Worm (Caenorhabditis elegans) whole organism, L1 larva: Measurements from ENCODE around the gene Y5H2A.1.
"Not testable (repeated sequence)": the region's sequence is repeated elsewhere in the genome, so short reads cannot be mapped to it uniquely, and the experiment has no call there.

Experiments
- F16B12.6 ChIP-seq: fragments of 150-350 bp; optimal IDR thresholded peaks from 2 replicates; lab custom pipeline; 2014; ENCODE audit warnings: missing biosample characterization, missing genetic modification characterization
- aha-1 ChIP-seq: fragments of 150-350 bp; optimal IDR thresholded peaks from 2 replicates; lab custom pipeline; 2014; ENCODE audit warnings: missing biosample characterization, missing genetic modification characterization
- alr-1 ChIP-seq: fragments of 200-800 bp; sonication (Bioruptor generic); optimal IDR thresholded peaks from 2 replicates; lab custom pipeline; 2018; ENCODE audit warnings: borderline replicate concordance, mild to moderate bottlenecking, missing genetic modification characterization, missing compliant biosample characterization
- blmp-1 ChIP-seq: fragments of 150-350 bp; optimal IDR thresholded peaks from 2 replicates; lab custom pipeline; 2014; ENCODE audit warnings: missing biosample characterization, missing genetic modification characterization
- ceh-63 ChIP-seq: fragments of 200-800 bp; sonication (Bioruptor generic); optimal IDR thresholded peaks from 2 replicates; lab custom pipeline; 2018; ENCODE audit warnings: mild to moderate bottlenecking, missing genetic modification characterization, missing compliant biosample characterization
- ceh-8 ChIP-seq: fragments of 200-800 bp; sonication (Bioruptor generic); optimal IDR thresholded peaks from 2 replicates; lab custom pipeline; 2018; ENCODE audit warnings: mild to moderate bottlenecking, missing genetic modification characterization, moderate library complexity, missing compliant biosample characterization
- ceh-88 ChIP-seq: fragments of 200-800 bp; sonication (Bioruptor generic); IDR thresholded peaks from 2 replicates; pipeline ENCODE4 v1.3.6; 2022; ENCODE audit warnings: missing genetic modification characterization, missing compliant biosample characterization
- dsc-1 ChIP-seq: sonication (generic microtip); optimal IDR thresholded peaks from 2 replicates; lab custom pipeline; 2016; ENCODE audit warnings: mild to moderate bottlenecking, missing genetic modification characterization, missing compliant biosample characterization
- efl-1 ChIP-seq, 4 experiments: fragments of 150-350 bp; optimal IDR thresholded peaks in 3 of 4; peaks in 1 of 4; 1 replicate in 1 of 4; 2 replicates in 3 of 4; lab custom pipeline; 2014; ENCODE audit warnings: missing biosample characterization in 2 of 4, missing genetic modification characterization in 2 of 4, missing genetic modification reagents in 2 of 4
- efl-3 ChIP-seq: fragments of 200-800 bp; sonication (Bioruptor generic); optimal IDR thresholded peaks from 2 replicates; lab custom pipeline; 2018; ENCODE audit warnings: mild to moderate bottlenecking, missing genetic modification characterization, missing compliant biosample characterization
- elt-2 ChIP-seq: sonication (generic microtip); optimal IDR thresholded peaks from 2 replicates; lab custom pipeline; 2016; ENCODE audit warnings: missing genetic modification characterization, mild to moderate bottlenecking, inconsistent platforms, missing compliant biosample characterization, missing genetic modification reagents
- fkh-4 ChIP-seq: sonication (generic microtip); optimal IDR thresholded peaks from 2 replicates; lab custom pipeline; 2016; ENCODE audit warnings: missing compliant biosample characterization, missing genetic modification characterization, borderline replicate concordance
- fkh-8 ChIP-seq: sonication (generic microtip); optimal IDR thresholded peaks from 2 replicates; lab custom pipeline; 2016; ENCODE audit warnings: mild to moderate bottlenecking, missing genetic modification characterization, missing compliant biosample characterization
- fos-1 ChIP-seq: fragments of 150-350 bp; optimal IDR thresholded peaks from 2 replicates; lab custom pipeline; 2014; ENCODE audit warnings: missing biosample characterization, missing genetic modification characterization
- grh-1 ChIP-seq: fragments of 200-800 bp; sonication (Bioruptor generic); IDR thresholded peaks from 2 replicates; pipeline ENCODE4 v1.3.6; 2022; ENCODE audit warnings: missing genetic modification reagents, missing genetic modification characterization, missing compliant biosample characterization
- irx-1 ChIP-seq: sonication (generic microtip); optimal IDR thresholded peaks from 2 replicates; lab custom pipeline; 2016; ENCODE audit warnings: missing genetic modification characterization, missing compliant biosample characterization
- lin-14 ChIP-seq: fragments of 200-800 bp; sonication (Bioruptor generic); optimal IDR thresholded peaks from 2 replicates; lab custom pipeline; 2018; ENCODE audit warnings: mild to moderate bottlenecking, missing genetic modification characterization, moderate library complexity, missing compliant biosample characterization
- lin-39 ChIP-seq: fragments of 150-350 bp; optimal IDR thresholded peaks from 2 replicates; lab custom pipeline; 2014; ENCODE audit warnings: missing biosample characterization, missing genetic modification reagents, missing genetic modification characterization
- lir-3 ChIP-seq: sonication (generic microtip); optimal IDR thresholded peaks from 2 replicates; lab custom pipeline; 2016; ENCODE audit warnings: mild to moderate bottlenecking, missing genetic modification characterization, moderate library complexity, missing compliant biosample characterization; ENCODE audit not compliant: poor library complexity
- lsy-2 ChIP-seq, 2 experiments: fragments of 150-350 bp; optimal IDR thresholded peaks; 2 replicates each; lab custom pipeline; 2014; ENCODE audit warnings: missing biosample characterization in 2 of 2, missing genetic modification characterization in 2 of 2
- mdl-1 ChIP-seq, 2 experiments: fragments of 150-350 bp; optimal IDR thresholded peaks; 2 replicates each; lab custom pipeline; 2014 to 2017; ENCODE audit warnings: missing biosample characterization in 2 of 2, missing genetic modification characterization in 2 of 2, inconsistent platforms in 1 of 2
- nhr-20 ChIP-seq: sonication (generic microtip); optimal IDR thresholded peaks from 2 replicates; lab custom pipeline; 2016; ENCODE audit warnings: mild to moderate bottlenecking, missing genetic modification characterization, missing compliant biosample characterization
- nhr-237 ChIP-seq: fragments of 150-350 bp; optimal IDR thresholded peaks from 2 replicates; lab custom pipeline; 2014; ENCODE audit warnings: missing biosample characterization, missing genetic modification characterization
- nhr-71 ChIP-seq: sonication (generic microtip); optimal IDR thresholded peaks from 2 replicates; lab custom pipeline; 2016; ENCODE audit warnings: mild to moderate bottlenecking, missing genetic modification characterization, moderate library complexity, missing compliant biosample characterization
- pag-3 ChIP-seq: sonication (generic microtip); optimal IDR thresholded peaks from 2 replicates; lab custom pipeline; 2017; ENCODE audit warnings: missing genetic modification characterization, mild to moderate bottlenecking, missing compliant biosample characterization, antibody characterized with exemption, borderline replicate concordance; ENCODE audit not compliant: insufficient read depth
- pax-3 ChIP-seq: fragments of 200-800 bp; sonication (Bioruptor generic); optimal IDR thresholded peaks from 2 replicates; lab custom pipeline; 2018; ENCODE audit warnings: mild to moderate bottlenecking, missing genetic modification characterization, moderate library complexity, missing compliant biosample characterization
- rnt-1 ChIP-seq: sonication (generic microtip); optimal IDR thresholded peaks from 2 replicates; lab custom pipeline; 2016; ENCODE audit warnings: mild to moderate bottlenecking, missing genetic modification characterization, moderate library complexity, missing compliant biosample characterization
- snpc-4 ChIP-seq: fragments of 150-350 bp; optimal IDR thresholded peaks from 2 replicates; lab custom pipeline; 2014; ENCODE audit warnings: missing biosample characterization, missing genetic modification characterization
- sox-4 ChIP-seq: sonication (generic microtip); optimal IDR thresholded peaks from 2 replicates; lab custom pipeline; 2016; ENCODE audit warnings: missing genetic modification characterization, missing compliant biosample characterization
- swsn-7 ChIP-seq: sonication (generic microtip); optimal IDR thresholded peaks from 2 replicates; lab custom pipeline; 2016; ENCODE audit warnings: missing genetic modification characterization, missing compliant biosample characterization
- xbp-1 ChIP-seq: sonication (generic microtip); optimal IDR thresholded peaks from 2 replicates; lab custom pipeline; 2016; ENCODE audit warnings: missing genetic modification characterization, missing compliant biosample characterization
- zag-1 ChIP-seq: fragments of 150-350 bp; optimal IDR thresholded peaks from 2 replicates; lab custom pipeline; 2014; ENCODE audit warnings: missing biosample characterization, missing genetic modification characterization
- ztf-4 ChIP-seq: fragments of 150-350 bp; optimal IDR thresholded peaks from 2 replicates; lab custom pipeline; 2014; ENCODE audit warnings: missing biosample characterization, missing genetic modification characterization

Y5H2A.1 gene

DNA sequence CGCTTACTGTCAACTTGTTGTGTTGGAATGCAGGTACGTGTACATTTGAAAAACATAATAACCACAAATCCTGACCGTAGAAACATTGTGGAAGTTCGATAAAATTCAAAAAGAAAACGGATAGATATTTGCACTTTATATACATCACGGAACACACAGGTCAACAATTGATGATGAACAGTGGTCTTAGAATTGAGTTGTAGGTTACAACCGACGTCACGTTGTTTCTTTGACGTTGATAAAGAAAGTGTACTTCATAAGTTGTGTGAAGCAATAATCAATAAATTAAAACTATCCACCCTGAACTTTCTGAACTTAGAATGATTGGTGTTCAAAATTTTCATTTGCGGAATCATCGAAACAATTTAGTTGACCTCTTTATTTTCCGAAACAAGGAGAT, at the start of gene Y5H2A.1:
Y5H2A.1 (minus strand) TSS at position 101 of the 400 bp plus-strand sequence.
- TF ChIP-seq grh-1 (no peak), dsc-1 (tag; lab: Kevin White, UChicago) (no peak), fos-1 (no peak), swsn-7 (tag; lab: Kevin White, UChicago) (no peak), efl-3 (GFP tag; lab: Kevin White, UChicago) (no peak), elt-2 (tag; lab: Kevin White, UChicago) (no peak), pag-3 (no peak), rnt-1 (no peak), mdl-1 (tag; optimal IDR thresholded peaks at IDR 0.05; lab: Kevin White, UChicago) (no peak), xbp-1 (tag; lab: Kevin White, UChicago) (no peak)
- TF ChIP-seq, all 84 proteins: peak for 0

DNA sequence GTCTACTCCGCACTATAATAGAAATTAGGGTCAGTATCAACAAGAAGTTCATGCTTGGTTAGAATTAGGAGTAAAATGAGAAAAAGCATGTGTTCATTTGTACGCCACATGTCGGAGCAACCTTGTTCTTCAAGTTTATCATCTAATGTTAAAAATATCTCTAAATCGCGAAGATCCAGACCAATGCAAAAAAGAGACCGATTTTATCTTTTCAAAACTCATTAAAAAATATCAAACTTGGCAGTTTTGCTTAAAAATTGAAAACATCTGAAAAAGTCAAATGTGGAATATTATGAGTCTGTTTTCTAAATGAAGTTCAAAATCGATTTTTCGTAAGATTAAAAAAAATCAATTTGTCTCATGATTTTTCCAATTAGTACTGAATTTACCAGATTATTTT, 49.4 kb upstream of the Y5H2A.1 start, which contains the start of gene Y19D10B.6:
Y19D10B.6 (minus strand) TSS at position 101 of the 400 bp plus-strand sequence.
- not testable (repeated sequence) for TF ChIP-seq ceh-88 (GFP tag; lab: Robert Waterston, UW); nhr-237 (tag; lab: Kevin White, UChicago); efl-3 (GFP tag; lab: Kevin White, UChicago)

DNA sequence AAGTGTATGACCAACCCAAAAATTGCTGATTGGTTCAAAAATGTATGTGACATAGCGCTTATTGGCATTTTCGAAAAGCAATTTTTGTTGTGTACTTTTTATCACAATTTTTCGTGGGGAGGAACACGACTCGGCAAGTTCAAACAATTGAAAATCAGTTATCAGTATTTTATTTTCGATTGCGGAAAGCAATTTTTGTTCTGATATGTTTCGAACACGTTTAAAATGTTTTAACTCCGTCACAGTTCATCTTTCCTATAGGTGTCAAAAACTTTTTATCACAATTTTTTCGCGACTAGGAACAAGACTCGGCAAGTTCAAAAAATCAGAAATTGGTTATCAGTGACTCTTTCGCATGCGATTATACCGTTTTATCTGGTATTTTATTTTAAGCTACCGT, 36.6 kb upstream of the Y5H2A.1 start:
- TF ChIP-seq blmp-1 (tag; lab: Kevin White, UChicago): no peak
- TF ChIP-seq fkh-4: no peak
- TF ChIP-seq snpc-4: no peak
- TF ChIP-seq elt-2 (tag; lab: Kevin White, UChicago): peak; percentile 29
- TF ChIP-seq alr-1: no peak
- no peak for TF ChIP-seq lin-14 (GFP tag; lab: Kevin White, UChicago)

DNA sequence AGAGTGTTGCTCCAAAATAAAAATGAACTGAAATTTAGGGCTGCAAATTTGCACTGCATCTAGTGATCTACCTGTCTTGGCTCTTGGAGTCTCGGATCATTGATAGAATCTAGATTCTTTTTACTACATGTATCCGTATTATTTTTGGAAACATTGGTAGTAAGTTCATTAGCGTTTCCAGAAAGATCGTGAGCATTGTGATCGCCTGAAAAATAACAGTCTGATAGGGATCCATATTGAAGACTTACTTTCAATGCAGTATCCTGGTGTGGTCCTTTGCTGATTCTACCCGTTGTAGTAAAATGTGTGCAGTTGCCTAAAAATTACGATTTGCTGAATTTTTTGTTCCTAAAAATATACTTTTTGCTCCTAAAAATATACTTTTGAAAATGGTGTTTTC, 34.7 kb upstream of the Y5H2A.1 start:
- TF ChIP-seq lir-3 (tag; lab: Kevin White, UChicago) (no peak), efl-1 (optimal IDR thresholded peaks at IDR 0.05; lab: Kevin White, UChicago) (no peak), efl-1 (GFP tag; optimal IDR thresholded peaks at IDR 0.05 in 1 of 2; lab: Kevin White, UChicago) (peak in 1 of 2 experiments; percentile 91), swsn-7 (tag; lab: Kevin White, UChicago) (no peak), fkh-4 (no peak)

DNA sequence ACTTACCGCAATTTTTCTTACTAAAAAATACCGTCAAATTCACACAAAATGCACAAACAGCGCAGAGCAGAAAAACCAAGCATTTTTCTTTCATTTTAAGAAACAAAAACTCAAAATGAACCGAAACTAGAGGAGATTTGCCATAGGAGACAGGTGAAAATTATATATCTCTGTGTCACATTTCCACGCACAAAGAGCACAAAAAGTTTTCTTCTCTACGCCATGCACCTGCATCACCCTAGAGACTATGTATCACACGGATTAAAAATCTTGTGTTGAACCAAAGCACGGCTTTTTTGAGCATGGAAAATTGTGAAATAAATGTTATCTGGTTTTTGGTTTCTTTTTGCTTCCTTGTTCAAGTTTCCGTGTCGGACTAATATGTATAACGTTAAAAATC, 32.1 kb upstream of the Y5H2A.1 start, which contains the start of gene irld-15:
irld-15 (minus strand) TSS at position 101 of the 400 bp plus-strand sequence.
- no peak for TF ChIP-seq irx-1 (tag; lab: Kevin White, UChicago)
- TF ChIP-seq alr-1: no peak
- TF ChIP-seq nhr-71 (tag; lab: Kevin White, UChicago): no peak
- no peak for TF ChIP-seq lin-39 (tag; lab: Kevin White, UChicago)
- no peak for TF ChIP-seq lin-14 (GFP tag; lab: Kevin White, UChicago)
- no peak for TF ChIP-seq lsy-2 (tag; optimal IDR thresholded peaks at IDR 0.05; lab: Kevin White, UChicago)
- TF ChIP-seq sox-4 (tag; lab: Kevin White, UChicago): no peak
- peak; percentile 1 for TF ChIP-seq fkh-8 (tag; lab: Kevin White, UChicago)

DNA sequence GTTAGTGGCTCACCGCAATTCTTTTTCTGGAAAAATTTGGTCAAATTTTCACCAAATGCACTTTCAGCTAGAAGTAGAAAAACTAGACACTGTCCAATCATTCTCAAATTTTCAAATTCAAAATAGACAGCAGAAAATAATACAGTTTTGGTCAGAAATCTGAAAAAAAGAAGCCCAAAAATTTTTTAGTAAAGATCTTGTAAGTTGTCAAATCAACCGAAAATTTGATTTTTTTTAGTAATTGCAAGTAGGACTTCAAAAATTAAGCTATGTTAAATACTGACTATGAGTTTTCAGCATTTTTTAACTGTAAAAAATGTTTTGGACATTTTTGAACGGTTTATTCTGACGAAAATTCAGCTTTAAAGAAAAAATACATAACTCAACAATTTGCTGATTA, 29.3 kb upstream of the Y5H2A.1 start, which contains the start of gene Y19D10B.8:
Y19D10B.8 (minus strand) TSS at position 101 of the 400 bp plus-strand sequence.
- TF ChIP-seq aha-1 (tag; lab: Kevin White, UChicago) (no peak), pax-3 (tag; lab: Kevin White, UChicago) (no peak), zag-1 (no peak), ceh-88 (GFP tag; lab: Robert Waterston, UW) (no peak), ceh-8 (no peak), sox-4 (tag; lab: Kevin White, UChicago) (no peak), efl-1 (optimal IDR thresholded peaks at IDR 0.05; lab: Kevin White, UChicago) (no peak), efl-1 (GFP tag; optimal IDR thresholded peaks at IDR 0.05 in 1 of 2; lab: Kevin White, UChicago) (no peak), ceh-63 (GFP tag; lab: Kevin White, UChicago) (no peak), nhr-20 (tag; lab: Kevin White, UChicago) (no peak), ztf-4 (no peak), F16B12.6 (tag; lab: Kevin White, UChicago) (no peak)
